Worm (Caenorhabditis elegans) whole organism, midembryonic: ENCODE data around the gene Y54G9A.7.

Experiments
- cog-1 ChIP-seq: sonication (generic microtip); optimal IDR thresholded peaks from 2 replicates; lab custom pipeline; 2016; ENCODE audit warnings: missing genetic modification characterization, missing compliant biosample characterization
- flt-1 ChIP-seq: fragments of 200-800 bp; sonication (Bioruptor generic); IDR thresholded peaks from 2 replicates; pipeline ENCODE4 v1.3.6; 2022; ENCODE audit warnings: missing genetic modification characterization, missing compliant biosample characterization
- med-1 ChIP-seq: sonication (generic microtip); optimal IDR thresholded peaks from 2 replicates; lab custom pipeline; 2017; ENCODE audit warnings: missing genetic modification characterization, mild to moderate bottlenecking, missing compliant biosample characterization, antibody characterized with exemption, missing genetic modification reagents; ENCODE audit not compliant: insufficient read depth
- tab-1 ChIP-seq: fragments of 200-800 bp; sonication (Bioruptor generic); IDR thresholded peaks from 2 replicates; pipeline ENCODE4 v1.3.6; 2022; ENCODE audit warnings: missing genetic modification characterization, missing compliant biosample characterization

- TF ChIP-seq cog-1 (tag; lab: Kevin White, UChicago) (no peak), tab-1 (no peak), flt-1 (no peak), med-1 (GFP tag; lab: Kevin White, UChicago) (no peak)
Measured at ce11 chrII:13751030-13751429, 25.4 kb upstream of the Y54G9A.7 start.
